Fruit fly (Drosophila melanogaster) whole organism, wandering third instar larva: ENCODE data around the gene CG7332.

Experiments
- CG32264 ChIP-seq: fragments of 200-800 bp; sonication (Bioruptor generic); optimal IDR thresholded peaks from 2 replicates; lab custom pipeline; 2016; ENCODE audit warnings: missing biosample characterization, missing genetic modification characterization
- CG9705 ChIP-seq: fragments of 200-800 bp; sonication (Bioruptor generic); optimal IDR thresholded peaks from 2 replicates; lab custom pipeline; 2018; ENCODE audit warnings: missing biosample characterization, mild to moderate bottlenecking, missing genetic modification characterization
- CrebA ChIP-seq: fragments of 200-800 bp; sonication (Bioruptor generic); optimal IDR thresholded peaks from 2 replicates; lab custom pipeline; 2016; ENCODE audit warnings: missing biosample characterization, mild to moderate bottlenecking, missing genetic modification characterization, borderline replicate concordance
- Dif ChIP-seq: fragments of 200-275, 200-300 bp; sonication (Bioruptor generic); optimal IDR thresholded peaks from 2 replicates; lab custom pipeline; 2018; ENCODE audit warnings: missing biosample characterization, missing genetic modification characterization; ENCODE audit not compliant: partially characterized antibody
- HLH106 ChIP-seq: fragments of 200-800 bp; optimal IDR thresholded peaks from 3 replicates; lab custom pipeline; 2019; ENCODE audit warnings: missing biosample characterization, mild to moderate bottlenecking, missing genetic modification characterization, moderate library complexity
- Hnf4 ChIP-seq: fragments of 200-800 bp; sonication (Bioruptor generic); optimal IDR thresholded peaks from 2 replicates; lab custom pipeline; 2016; ENCODE audit warnings: missing biosample characterization, mild to moderate bottlenecking, missing genetic modification characterization
- Hr78 ChIP-seq: fragments of >200 bp; optimal IDR thresholded peaks from 2 replicates; lab custom pipeline; 2017; ENCODE audit warnings: missing biosample characterization, missing genetic modification characterization
- Mio ChIP-seq: sonication (Bioruptor generic); optimal IDR thresholded peaks from 2 replicates; lab custom pipeline; 2016; ENCODE audit warnings: missing biosample characterization, missing genetic modification characterization
- OdsH ChIP-seq: fragments of 200-800 bp; sonication (Bioruptor generic); optimal IDR thresholded peaks from 2 replicates; lab custom pipeline; 2016; ENCODE audit warnings: missing biosample characterization, mild to moderate bottlenecking, missing genetic modification characterization
- Rel ChIP-seq, 2 experiments: fragments of 200-800 bp; sonication (Bioruptor generic) in 1 of 2; optimal IDR thresholded peaks; 2 replicates in 1 of 2; 3 replicates in 1 of 2; lab custom pipeline; 2016 to 2019; ENCODE audit warnings: mild to moderate bottlenecking in 2 of 2, missing biosample characterization in 2 of 2, missing genetic modification characterization in 2 of 2, moderate library complexity in 1 of 2
- Sp1 ChIP-seq: fragments of 200-800 bp; sonication (Bioruptor generic); optimal IDR thresholded peaks from 3 replicates; lab custom pipeline; 2019; ENCODE audit warnings: missing biosample characterization, mild to moderate bottlenecking, missing genetic modification characterization, moderate library complexity
- br ChIP-seq: fragments of 200-800 bp; sonication (Bioruptor generic); optimal IDR thresholded peaks from 2 replicates; lab custom pipeline; 2016; ENCODE audit warnings: missing biosample characterization, missing genetic modification characterization
- brk ChIP-seq: fragments of 200-800 bp; sonication (Bioruptor generic); optimal IDR thresholded peaks from 2 replicates; lab custom pipeline; 2016; ENCODE audit warnings: missing biosample characterization, mild to moderate bottlenecking, missing genetic modification characterization
- dl ChIP-seq, 2 experiments: fragments of 175-275, 200-275 bp in 1 of 2; fragments of 200-275 bp in 1 of 2; sonication (Bioruptor generic); optimal IDR thresholded peaks; lab custom pipeline; 2018; ENCODE audit warnings: mild to moderate bottlenecking in 2 of 2, missing biosample characterization in 2 of 2, missing genetic modification characterization in 2 of 2, moderate library complexity in 2 of 2; ENCODE audit not compliant: partially characterized antibody in 2 of 2, insufficient read depth in 1 of 2
- dmrt93B ChIP-seq: fragments of 200-800 bp; sonication (Bioruptor generic); optimal IDR thresholded peaks from 2 replicates; lab custom pipeline; 2018; ENCODE audit warnings: missing biosample characterization, mild to moderate bottlenecking, missing genetic modification characterization
- dsf ChIP-seq: sonication (Bioruptor generic); optimal IDR thresholded peaks from 2 replicates; lab custom pipeline; 2016; ENCODE audit warnings: missing biosample characterization, missing genetic modification characterization, borderline replicate concordance
- ey ChIP-seq: fragments of 200-800 bp; sonication (Bioruptor generic); optimal IDR thresholded peaks from 2 replicates; lab custom pipeline; 2016; ENCODE audit warnings: missing biosample characterization, missing genetic modification characterization
- foxo ChIP-seq, 2 experiments: fragments of 200-800 bp; sonication (Bioruptor generic); optimal IDR thresholded peaks; 2 replicates in 1 of 2; 3 replicates in 1 of 2; lab custom pipeline; 2016 to 2017; ENCODE audit warnings: missing biosample characterization in 2 of 2, missing genetic modification characterization in 2 of 2
- fru ChIP-seq: fragments of 200-800 bp; sonication (Bioruptor generic); optimal IDR thresholded peaks from 3 replicates; lab custom pipeline; 2016; ENCODE audit warnings: missing biosample characterization, mild to moderate bottlenecking, missing genetic modification characterization
- h ChIP-seq: fragments of 200-800 bp; sonication (Bioruptor generic); optimal IDR thresholded peaks from 3 replicates; lab custom pipeline; 2016; ENCODE audit warnings: missing biosample characterization, mild to moderate bottlenecking, missing genetic modification characterization
- jim ChIP-seq: fragments of 175-275, 200-325 bp; sonication (Bioruptor generic); optimal IDR thresholded peaks from 2 replicates; lab custom pipeline; 2016; ENCODE audit warnings: missing biosample characterization, mild to moderate bottlenecking, missing genetic modification characterization
- lola ChIP-seq: fragments of >200 bp; optimal IDR thresholded peaks from 2 replicates; lab custom pipeline; 2017; ENCODE audit warnings: missing biosample characterization, missing genetic modification characterization
- psq ChIP-seq: fragments of 200-800 bp; sonication (Bioruptor generic); optimal IDR thresholded peaks from 3 replicates; lab custom pipeline; 2017; ENCODE audit warnings: missing biosample characterization, mild to moderate bottlenecking, missing genetic modification characterization, moderate library complexity
- rgr ChIP-seq: fragments of 200-800 bp; sonication (Bioruptor generic); optimal IDR thresholded peaks from 3 replicates; lab custom pipeline; 2016; ENCODE audit warnings: missing biosample characterization, mild to moderate bottlenecking, missing genetic modification characterization
- sage ChIP-seq: fragments of 200-800 bp; sonication (Bioruptor generic); optimal IDR thresholded peaks from 2 replicates; lab custom pipeline; 2016; ENCODE audit warnings: missing biosample characterization, mild to moderate bottlenecking, missing genetic modification characterization
- sv ChIP-seq: fragments of 200-800 bp; sonication (Bioruptor generic); optimal IDR thresholded peaks from 3 replicates; lab custom pipeline; 2016; ENCODE audit warnings: missing biosample characterization, missing genetic modification characterization
- usp ChIP-seq: fragments of >200 bp; optimal IDR thresholded peaks from 2 replicates; lab custom pipeline; 2017; ENCODE audit warnings: missing biosample characterization, missing genetic modification characterization
- woc ChIP-seq: sonication (Bioruptor generic); optimal IDR thresholded peaks from 2 replicates; lab custom pipeline; 2016; ENCODE audit warnings: missing biosample characterization, mild to moderate bottlenecking, missing genetic modification characterization

The CG7332 gene

dm6 chrX:18917585-18917984 is 33.3 kb downstream of the CG7332 start:
- TF ChIP-seq Dif (GFP tag; lab: Kevin White, UChicago) (no peak), woc (GFP tag; lab: Kevin White, UChicago) (peak; percentile 51), ey (peak; percentile 24), Sp1 (GFP tag; lab: Kevin White, UChicago) (peak; percentile 23), dsf (no peak), h (GFP tag; lab: Kevin White, UChicago) (peak; percentile 21), dl (GFP tag; optimal IDR thresholded peaks at IDR 0.05; lab: Kevin White, UChicago; ENCODE audit: insufficient read depth in 1 of 2, partially characterized antibody in 2 of 2) (no peak), sv (GFP tag; lab: Kevin White, UChicago) (no peak), fru (peak; percentile 37), br (GFP tag; lab: Kevin White, UChicago) (peak; percentile 8), foxo (GFP tag; optimal IDR thresholded peaks at IDR 0.05; lab: Kevin White, UChicago) (peak in 1 of 2 experiments; percentile 37), Mio (no peak), brk (GFP tag; lab: Kevin White, UChicago) (no peak), CrebA (GFP tag; lab: Kevin White, UChicago) (no peak), HLH106 (tag; lab: Kevin White, UChicago) (peak; percentile 37), CG9705 (GFP tag; lab: Kevin White, UChicago) (no peak), psq (GFP tag; lab: Kevin White, UChicago) (peak; percentile 4), dmrt93B (GFP tag; lab: Kevin White, UChicago) (peak; percentile 11), rgr (GFP tag; lab: Kevin White, UChicago) (peak; percentile 9), Rel (GFP tag; optimal IDR thresholded peaks at IDR 0.05; lab: Kevin White, UChicago) (no peak), Rel (tag; optimal IDR thresholded peaks at IDR 0.05; lab: Kevin White, UChicago) (no peak)

dm6 chrX:18919422-18920029 is 35.2 kb downstream of the CG7332 start:
- TF ChIP-seq woc (GFP tag; lab: Kevin White, UChicago): no peak
- TF ChIP-seq CG32264 (GFP tag; lab: Kevin White, UChicago): no peak
- no peak for TF ChIP-seq h (GFP tag; lab: Kevin White, UChicago)
- TF ChIP-seq jim (GFP tag; lab: Kevin White, UChicago): no peak
- TF ChIP-seq fru: peak; percentile 4
- peak in 1 of 2 experiments; percentile 1 for TF ChIP-seq foxo (GFP tag; optimal IDR thresholded peaks at IDR 0.05; lab: Kevin White, UChicago)
- TF ChIP-seq CrebA (GFP tag; lab: Kevin White, UChicago): no peak
- no peak for TF ChIP-seq sage (GFP tag; lab: Kevin White, UChicago)

dm6 chrX:18920642-18921355 is 36.5 kb downstream of the CG7332 start:
- TF ChIP-seq h (GFP tag; lab: Kevin White, UChicago) (peak; percentile 6), ey (peak; percentile 6), brk (GFP tag; lab: Kevin White, UChicago) (no peak), lola (GFP tag; lab: Kevin White, UChicago) (no peak), dsf (no peak), usp (GFP tag; lab: Kevin White, UChicago) (no peak), fru (no peak), sv (GFP tag; lab: Kevin White, UChicago) (no peak)

dm6 chrX:18923531-18923930 is 39.2 kb downstream of the CG7332 start:
- TF ChIP-seq ey (peak; percentile 39), foxo (GFP tag; optimal IDR thresholded peaks at IDR 0.05; lab: Kevin White, UChicago) (peak in 1 of 2 experiments; percentile 24), rgr (GFP tag; lab: Kevin White, UChicago) (peak; percentile 27), Sp1 (GFP tag; lab: Kevin White, UChicago) (no peak), Rel (GFP tag; optimal IDR thresholded peaks at IDR 0.05; lab: Kevin White, UChicago) (no peak), Rel (tag; optimal IDR thresholded peaks at IDR 0.05; lab: Kevin White, UChicago) (no peak), dsf (no peak), fru (peak; percentile 4), dl (GFP tag; optimal IDR thresholded peaks at IDR 0.05; lab: Kevin White, UChicago; ENCODE audit: insufficient read depth in 1 of 2, partially characterized antibody in 2 of 2) (no peak), Hnf4 (GFP tag; lab: Kevin White, UChicago) (peak; percentile 20), h (GFP tag; lab: Kevin White, UChicago) (peak; percentile 42), OdsH (GFP tag; lab: Kevin White, UChicago) (peak; percentile 31), HLH106 (tag; lab: Kevin White, UChicago) (peak; percentile 2), br (GFP tag; lab: Kevin White, UChicago) (peak; percentile 23), Hr78 (GFP tag; lab: Kevin White, UChicago) (no peak)
